Worm (Caenorhabditis elegans) whole organism, midembryonic: Measurements from ENCODE around the gene F11D5.5.

Source experiments
- T22C8.4 ChIP-seq: fragments of 200-800 bp; sonication (Bioruptor generic); IDR thresholded peaks from 2 replicates; pipeline ENCODE4 v1.3.6; 2022; ENCODE audit warnings: missing genetic modification characterization, missing compliant biosample characterization
- cog-1 ChIP-seq: sonication (generic microtip); optimal IDR thresholded peaks from 2 replicates; lab custom pipeline; 2016; ENCODE audit warnings: missing genetic modification characterization, missing compliant biosample characterization
- flt-1 ChIP-seq: fragments of 200-800 bp; sonication (Bioruptor generic); IDR thresholded peaks from 2 replicates; pipeline ENCODE4 v1.3.6; 2022; ENCODE audit warnings: missing genetic modification characterization, missing compliant biosample characterization
- klf-2 ChIP-seq: fragments of 200-800 bp; sonication (Bioruptor generic); conservative IDR thresholded peaks from 2 replicates; pipeline ENCODE4 v1.3.6; 2022; ENCODE audit warnings: missing genetic modification reagents, missing genetic modification characterization, missing compliant biosample characterization
- med-1 ChIP-seq: sonication (generic microtip); optimal IDR thresholded peaks from 2 replicates; lab custom pipeline; 2017; ENCODE audit warnings: missing genetic modification characterization, mild to moderate bottlenecking, missing compliant biosample characterization, antibody characterized with exemption, missing genetic modification reagents; ENCODE audit not compliant: insufficient read depth
- ref-1 ChIP-seq: fragments of 200-800 bp; sonication (Bioruptor generic); conservative IDR thresholded peaks from 2 replicates; pipeline ENCODE4 v1.3.6; 2022; ENCODE audit warnings: missing genetic modification reagents, missing genetic modification characterization, missing compliant biosample characterization
- tab-1 ChIP-seq: fragments of 200-800 bp; sonication (Bioruptor generic); IDR thresholded peaks from 2 replicates; pipeline ENCODE4 v1.3.6; 2022; ENCODE audit warnings: missing genetic modification characterization, missing compliant biosample characterization
- ztf-23 ChIP-seq: fragments of 200-800 bp; sonication (Bioruptor generic); IDR thresholded peaks from 2 replicates; pipeline ENCODE4 v1.3.6; 2022; ENCODE audit warnings: missing genetic modification reagents, missing genetic modification characterization, missing compliant biosample characterization
- ztf-29 ChIP-seq: fragments of 200-800 bp; sonication (Bioruptor generic); IDR thresholded peaks from 2 replicates; pipeline ENCODE4 v1.3.6; 2022; ENCODE audit warnings: missing genetic modification reagents, missing genetic modification characterization, missing compliant biosample characterization

The F11D5.5 gene

ce11 chrX:3301770-3302169 lies at the start of gene F11D5.5:
F11D5.5 (plus strand) TSS chrX:3302070.
- no peak for TF ChIP-seq ztf-29 (GFP tag; lab: Robert Waterston, UW)
- no peak for TF ChIP-seq tab-1
- TF ChIP-seq ref-1 (GFP tag; lab: Robert Waterston, UW) = no peak

ce11 chrX:3252500-3252899 lies 49.4 kb upstream of the F11D5.5 start, which contains the start of gene tba-9:
tba-9 (plus strand) TSS chrX:3252800.
- TF ChIP-seq T22C8.4 (GFP tag; lab: Robert Waterston, UW) (no peak), ztf-29 (GFP tag; lab: Robert Waterston, UW) (no peak), klf-2 (no peak), ztf-23 (GFP tag; lab: Robert Waterston, UW) (no peak), med-1 (GFP tag; lab: Kevin White, UChicago) (no peak), flt-1 (GFP tag; lab: Robert Waterston, UW) (no peak), tab-1 (no peak), cog-1 (tag; lab: Kevin White, UChicago) (no peak), ref-1 (GFP tag; lab: Robert Waterston, UW) (no peak)

- TF ChIP-seq ztf-29 (GFP tag; lab: Robert Waterston, UW) (no peak), ref-1 (GFP tag; lab: Robert Waterston, UW) (no peak), klf-2 (no peak), flt-1 (GFP tag; lab: Robert Waterston, UW) (no peak), tab-1 (no peak), med-1 (GFP tag; lab: Kevin White, UChicago) (no peak), T22C8.4 (GFP tag; lab: Robert Waterston, UW) (no peak), ztf-23 (GFP tag; lab: Robert Waterston, UW) (no peak), cog-1 (tag; lab: Kevin White, UChicago) (no peak)
Observed at ce11 chrX:3256784-3257493, 44.9 kb upstream of the F11D5.5 start, which contains the start of gene lbp-3. lbp-3 (plus strand) TSS chrX:3257372.

- no peak for TF ChIP-seq klf-2
- no peak for TF ChIP-seq cog-1 (tag; lab: Kevin White, UChicago)
- 0 out of 2 replicates have a peak, but pooled peaks have one; percentile 7 for TF ChIP-seq flt-1 (GFP tag; lab: Robert Waterston, UW)
Observed at ce11 chrX:3258842-3259241, 43.0 kb upstream of the F11D5.5 start, which contains the start of gene lbp-1. lbp-1 (plus strand) TSS chrX:3259142.

ce11 chrX:3260509-3260908 lies 41.4 kb upstream of the F11D5.5 start, which contains the start of gene lbp-2:
lbp-2 (plus strand) TSS chrX:3260610.
- TF ChIP-seq med-1 (GFP tag; lab: Kevin White, UChicago) = no peak
- no peak for TF ChIP-seq ztf-29 (GFP tag; lab: Robert Waterston, UW)
- no peak for TF ChIP-seq ztf-23 (GFP tag; lab: Robert Waterston, UW)

ce11 chrX:3262600-3262999 lies 39.3 kb upstream of the F11D5.5 start, which contains the start of gene fbxb-71:
fbxb-71 (plus strand) TSS chrX:3262900.
- no peak for TF ChIP-seq klf-2
- TF ChIP-seq ztf-29 (GFP tag; lab: Robert Waterston, UW) = no peak
- no peak for TF ChIP-seq flt-1 (GFP tag; lab: Robert Waterston, UW)
- no peak for TF ChIP-seq med-1 (GFP tag; lab: Kevin White, UChicago)
- no peak for TF ChIP-seq tab-1
- no peak for TF ChIP-seq T22C8.4 (GFP tag; lab: Robert Waterston, UW)
- no peak for TF ChIP-seq ref-1 (GFP tag; lab: Robert Waterston, UW)
- no peak for TF ChIP-seq cog-1 (tag; lab: Kevin White, UChicago)
- no peak for TF ChIP-seq ztf-23 (GFP tag; lab: Robert Waterston, UW)

ce11 chrX:3270806-3271205 lies 31.1 kb upstream of the F11D5.5 start, which contains the start of gene sul-1:
sul-1 (minus strand) TSS chrX:3270906.
- TF ChIP-seq T22C8.4 (GFP tag; lab: Robert Waterston, UW) (no peak), ref-1 (GFP tag; lab: Robert Waterston, UW) (no peak), cog-1 (tag; lab: Kevin White, UChicago) (no peak), klf-2 (no peak), tab-1 (no peak), med-1 (GFP tag; lab: Kevin White, UChicago) (no peak), ztf-23 (GFP tag; lab: Robert Waterston, UW) (no peak), ztf-29 (GFP tag; lab: Robert Waterston, UW) (no peak), flt-1 (GFP tag; lab: Robert Waterston, UW) (no peak)

ce11 chrX:3271673-3272072 lies 30.2 kb upstream of the F11D5.5 start, which contains the start of gene K09C4.9:
K09C4.9 (minus strand) TSS chrX:3271773.
- TF ChIP-seq flt-1 (GFP tag; lab: Robert Waterston, UW) (no peak), klf-2 (no peak), ref-1 (GFP tag; lab: Robert Waterston, UW) (no peak), ztf-29 (GFP tag; lab: Robert Waterston, UW) (no peak), tab-1 (no peak), cog-1 (tag; lab: Kevin White, UChicago) (no peak), med-1 (GFP tag; lab: Kevin White, UChicago) (no peak), T22C8.4 (GFP tag; lab: Robert Waterston, UW) (no peak)

- no peak for TF ChIP-seq T22C8.4 (GFP tag; lab: Robert Waterston, UW)
- TF ChIP-seq ztf-23 (GFP tag; lab: Robert Waterston, UW) = no peak
- no peak for TF ChIP-seq tab-1
- TF ChIP-seq cog-1 (tag; lab: Kevin White, UChicago) = no peak
- TF ChIP-seq ztf-29 (GFP tag; lab: Robert Waterston, UW) = no peak
- no peak for TF ChIP-seq klf-2
- TF ChIP-seq med-1 (GFP tag; lab: Kevin White, UChicago) = no peak
- TF ChIP-seq flt-1 (GFP tag; lab: Robert Waterston, UW) = no peak
- no peak for TF ChIP-seq ref-1 (GFP tag; lab: Robert Waterston, UW)
Observed at ce11 chrX:3272580-3272979, 29.3 kb upstream of the F11D5.5 start, which contains the start of gene K09C4.7. K09C4.7 (plus strand) TSS chrX:3272880.
